Worm (Caenorhabditis elegans): ENCODE data around the gene Y32F6A.5.

The Y32F6A.5 gene

ce11 chrV:10466607-10467092 is 13.2 kb upstream of the Y32F6A.5 start (continued):
- TF ChIP-seq nhr-76 (tag; optimal IDR thresholded peaks at IDR 0.05) (peak; percentile 26), nhr-10 (tag; optimal IDR thresholded peaks at IDR 0.05) (peak; percentile 89), lin-39 (tag; optimal IDR thresholded peaks at IDR 0.05) (no peak), duxl-1 (tag; optimal IDR thresholded peaks at IDR 0.05; ENCODE audit: poor library complexity) (peak; percentile 83), pha-4 (GFP tag; IDR thresholded peaks at IDR 0.05) (peak; percentile 75), pha-4 (tag; optimal IDR thresholded peaks at IDR 0.05) (peak; percentile 89), lir-3 (tag; optimal IDR thresholded peaks at IDR 0.05) (no peak)

ce11 chrV:10465478-10465877 is 12.1 kb upstream of the Y32F6A.5 start:
- no peak for TF ChIP-seq ZK546.5 (tag; optimal IDR thresholded peaks at IDR 0.05)
- no peak for TF ChIP-seq daf-8 (GFP tag; IDR thresholded peaks at IDR 0.05)
- TF ChIP-seq cey-2 (tag; optimal IDR thresholded peaks at IDR 0.05; ENCODE audit: borderline replicate concordance, insufficient read depth), result no peak
- TF ChIP-seq nhr-48 (tag; optimal IDR thresholded peaks at IDR 0.05), result peak; percentile 0
- no peak for TF ChIP-seq nhr-102 (tag; optimal IDR thresholded peaks at IDR 0.05)
- TF ChIP-seq aha-1 (tag), result peak; percentile 85

DNA sequence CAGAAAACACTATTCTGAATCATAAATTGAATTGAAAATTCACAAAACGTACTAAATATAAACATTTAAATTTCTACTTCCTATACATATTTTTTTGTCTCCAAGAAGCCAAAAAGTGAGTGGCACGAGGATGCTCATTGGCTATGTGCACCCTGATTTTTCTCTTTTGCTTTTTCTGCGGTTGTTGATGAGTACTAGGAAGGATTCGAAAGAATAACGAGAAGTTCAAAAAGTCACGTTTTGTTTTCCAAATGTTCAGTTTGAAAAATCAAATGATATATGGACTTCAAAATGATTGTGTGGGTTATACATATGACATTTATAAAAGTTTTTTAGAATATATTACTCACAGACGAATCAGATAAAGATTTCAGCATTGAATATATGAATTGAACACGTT is 11.3 kb upstream of the Y32F6A.5 start:
- TF ChIP-seq aha-1 (tag) (peak; percentile 86), mdl-1 (tag; optimal IDR thresholded peaks at IDR 0.05) (peak in 1 of 2 experiments; percentile 9), ceh-32 (tag; optimal IDR thresholded peaks at IDR 0.05; ENCODE audit: poor library complexity) (no peak), lsy-2 (tag; optimal IDR thresholded peaks at IDR 0.05) (peak in 1 of 2 experiments; percentile 21), F37D6.2 (tag; optimal IDR thresholded peaks at IDR 0.05) (no peak), hif-1 (tag; optimal IDR thresholded peaks at IDR 0.05) (peak in 1 of 2 experiments; percentile 89), daf-16 (GFP tag; optimal IDR thresholded peaks at IDR 0.05) (peak in 1 of 2 experiments; percentile 1), daf-16 (tag; optimal IDR thresholded peaks at IDR 0.05) (no peak), ces-1 (GFP tag; optimal IDR thresholded peaks at IDR 0.05) (no peak), hlh-30 (tag; optimal IDR thresholded peaks at IDR 0.05; ENCODE audit: insufficient read depth) (peak; percentile 56), vab-7 (GFP tag; IDR thresholded peaks at IDR 0.05) (no peak), ama-1 (optimal IDR thresholded peaks at IDR 0.05) (no peak)

DNA sequence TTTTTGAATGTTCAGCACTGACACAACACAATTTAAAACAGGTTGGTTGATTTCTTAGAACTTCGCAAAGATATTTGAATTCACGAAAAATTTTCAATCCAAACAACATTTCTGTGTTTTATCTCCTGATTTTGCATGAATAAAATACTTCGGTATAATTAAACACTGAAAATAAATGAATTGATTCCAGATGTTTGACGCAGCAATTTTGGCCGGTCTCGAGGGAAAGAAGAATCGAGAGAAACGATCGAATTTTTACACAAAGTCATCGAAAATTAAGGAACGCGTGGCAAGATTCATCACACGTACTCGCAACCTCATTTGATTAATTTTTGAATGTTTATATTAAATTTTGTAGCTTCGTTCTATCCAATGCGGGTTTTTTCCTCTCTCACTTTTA is 10.8 kb upstream of the Y32F6A.5 start:
- TF ChIP-seq unc-39 (tag; optimal IDR thresholded peaks at IDR 0.05), result no peak
- TF ChIP-seq aha-1 (tag), result peak; percentile 27

DNA sequence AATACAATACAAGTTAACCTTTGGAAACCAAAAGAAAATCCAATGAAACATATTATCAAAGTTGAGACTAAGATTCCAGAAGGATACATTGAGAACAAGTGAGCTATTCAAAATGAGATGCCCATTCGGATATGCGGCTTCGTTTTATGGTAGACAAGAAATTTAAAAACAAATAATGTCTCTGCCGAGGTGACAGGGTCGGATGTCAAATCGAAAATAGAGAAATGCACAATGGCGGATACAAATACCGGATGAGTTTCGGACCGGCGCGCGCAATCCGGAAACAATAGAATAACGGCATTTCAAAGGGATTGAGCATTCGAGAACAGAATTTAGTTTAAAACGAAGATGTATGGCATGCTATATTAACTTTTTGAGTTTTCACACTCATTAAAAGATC is 9.9 kb upstream of the Y32F6A.5 start, which contains the start of gene F22E12.3:
Gene F22E12.3, minus strand, starts transcription at position 101 of the 400 bp plus-strand sequence.
- TF ChIP-seq nhr-41 (GFP tag; IDR thresholded peaks at IDR 0.05), result no peak
- no peak for TF ChIP-seq lin-29 (GFP tag; IDR thresholded peaks at IDR 0.05)
- no peak for TF ChIP-seq hlh-11 (tag; optimal IDR thresholded peaks at IDR 0.05)
- TF ChIP-seq saeg-2 (GFP tag; IDR thresholded peaks at IDR 0.05), result no peak
- TF ChIP-seq dmd-9 (GFP tag; IDR thresholded peaks at IDR 0.05), result no peak
- no peak for TF ChIP-seq spr-3 (GFP tag; optimal IDR thresholded peaks at IDR 0.05)
- TF ChIP-seq lin-1 (GFP tag; IDR thresholded peaks at IDR 0.05), result no peak
- TF ChIP-seq hmg-1.1 (GFP tag; IDR thresholded peaks at IDR 0.05), result no peak
- TF ChIP-seq tag-97 (GFP tag; IDR thresholded peaks at IDR 0.05), result no peak
- TF ChIP-seq zip-11 (GFP tag; IDR thresholded peaks at IDR 0.05), result no peak
- TF ChIP-seq lin-15B (tag; optimal IDR thresholded peaks at IDR 0.05), result no peak
- TF ChIP-seq sdz-12 (GFP tag; optimal IDR thresholded peaks at IDR 0.05), result no peak
- no peak for TF ChIP-seq duxl-1 (tag; optimal IDR thresholded peaks at IDR 0.05; ENCODE audit: poor library complexity)
- TF ChIP-seq daf-12 (tag; optimal IDR thresholded peaks at IDR 0.05), result no peak
- no peak for TF ChIP-seq cey-2 (tag; optimal IDR thresholded peaks at IDR 0.05; ENCODE audit: borderline replicate concordance, insufficient read depth)
- TF ChIP-seq D1046.2 (GFP tag; IDR thresholded peaks at IDR 0.05), result no peak
- TF ChIP-seq egl-43 (GFP tag; IDR thresholded peaks at IDR 0.05), result no peak
- TF ChIP-seq egl-27 (tag; optimal IDR thresholded peaks at IDR 0.05), result no peak
